Worm (Caenorhabditis elegans) whole organism, mixed stage, embryonic: ENCODE data around the gene C06A12.8.

ENCODE experiments used
- drap-1 ChIP-seq: fragments of 200-800 bp; sonication (Bioruptor generic); optimal IDR thresholded peaks from 3 replicates; lab custom pipeline; 2018; ENCODE audit warnings: mild to moderate bottlenecking, missing genetic modification characterization, missing compliant biosample characterization
- elt-1 ChIP-seq: sonication (generic microtip); optimal IDR thresholded peaks from 2 replicates; lab custom pipeline; 2017; ENCODE audit warnings: missing genetic modification characterization, mild to moderate bottlenecking, missing compliant biosample characterization, antibody characterized with exemption, moderate library complexity, borderline replicate concordance; ENCODE audit not compliant: insufficient read depth
- elt-3 ChIP-seq: fragments of 150-350 bp; optimal IDR thresholded peaks from 2 replicates; lab custom pipeline; 2014; ENCODE audit warnings: missing biosample characterization, missing genetic modification characterization
- lin-32 ChIP-seq: fragments of 200-800 bp; sonication (Bioruptor generic); optimal IDR thresholded peaks from 2 replicates; lab custom pipeline; 2018; ENCODE audit warnings: mild to moderate bottlenecking, missing genetic modification characterization, missing compliant biosample characterization
- mep-1 ChIP-seq: fragments of 150-350 bp; optimal IDR thresholded peaks from 2 replicates; lab custom pipeline; 2017; ENCODE audit warnings: missing biosample characterization, missing genetic modification reagents, missing genetic modification characterization, inconsistent platforms
- nhr-12 ChIP-seq: fragments of 150-350 bp; optimal IDR thresholded peaks from 2 replicates; lab custom pipeline; 2014; ENCODE audit warnings: missing biosample characterization, missing genetic modification characterization
- nhr-237 ChIP-seq: fragments of 150-350 bp; optimal IDR thresholded peaks from 2 replicates; lab custom pipeline; 2014; ENCODE audit warnings: missing biosample characterization, missing genetic modification characterization
- nhr-28 ChIP-seq: fragments of 150-350 bp; optimal IDR thresholded peaks from 2 replicates; lab custom pipeline; 2014; ENCODE audit warnings: missing biosample characterization, missing genetic modification characterization
- nhr-76 ChIP-seq: sonication (generic microtip); optimal IDR thresholded peaks from 2 replicates; lab custom pipeline; 2017; ENCODE audit warnings: missing biosample characterization, missing genetic modification characterization
- pha-4 ChIP-seq: fragments of 150-350 bp; optimal IDR thresholded peaks from 2 replicates; lab custom pipeline; 2018; ENCODE audit warnings: missing biosample characterization, missing genetic modification reagents, missing genetic modification characterization
- unc-39 ChIP-seq: fragments of 150-350 bp; optimal IDR thresholded peaks from 2 replicates; lab custom pipeline; 2014; ENCODE audit warnings: missing biosample characterization, missing genetic modification characterization
- unc-62 ChIP-seq: fragments of 150-350 bp; optimal IDR thresholded peaks from 2 replicates; lab custom pipeline; 2014; ENCODE audit warnings: missing biosample characterization, missing genetic modification reagents, missing genetic modification characterization

DNA sequence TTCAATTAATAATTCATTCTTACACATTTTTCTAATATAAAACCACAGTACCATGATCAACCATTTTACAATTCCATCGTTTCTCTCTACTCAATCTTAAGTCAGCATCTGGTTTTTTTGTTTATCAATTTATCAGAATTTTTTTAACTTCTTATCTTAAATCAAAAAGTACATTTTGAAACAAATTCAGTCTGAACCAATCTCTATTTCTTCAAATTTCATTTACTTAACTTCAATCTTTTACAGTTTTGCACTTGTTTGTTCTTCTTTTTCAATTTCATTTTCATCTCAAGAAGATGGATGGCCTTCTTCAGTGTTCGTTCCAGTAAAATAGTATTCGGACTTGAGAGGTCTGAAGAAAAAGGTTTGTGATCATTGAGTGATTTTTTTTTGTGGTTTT, 35.9 kb downstream of the C06A12.8 start, which contains the start of gene gba-3:
- TF ChIP-seq mep-1 (no peak), nhr-12 (no peak), pha-4 (tag; lab: Kevin White, UChicago) (no peak), unc-39 (tag; lab: Kevin White, UChicago) (no peak), drap-1 (GFP tag; lab: Kevin White, UChicago) (no peak), unc-62 (no peak), elt-3 (tag; lab: Kevin White, UChicago) (no peak), nhr-76 (no peak), lin-32 (GFP tag; lab: Kevin White, UChicago) (no peak), nhr-237 (tag; lab: Kevin White, UChicago) (no peak), nhr-28 (tag; lab: Kevin White, UChicago) (no peak), elt-1 (tag; lab: Kevin White, UChicago) (no peak)
